Fruit fly (Drosophila melanogaster): Measurements from ENCODE around the gene Ge-1.

The Ge-1 gene

DNA sequence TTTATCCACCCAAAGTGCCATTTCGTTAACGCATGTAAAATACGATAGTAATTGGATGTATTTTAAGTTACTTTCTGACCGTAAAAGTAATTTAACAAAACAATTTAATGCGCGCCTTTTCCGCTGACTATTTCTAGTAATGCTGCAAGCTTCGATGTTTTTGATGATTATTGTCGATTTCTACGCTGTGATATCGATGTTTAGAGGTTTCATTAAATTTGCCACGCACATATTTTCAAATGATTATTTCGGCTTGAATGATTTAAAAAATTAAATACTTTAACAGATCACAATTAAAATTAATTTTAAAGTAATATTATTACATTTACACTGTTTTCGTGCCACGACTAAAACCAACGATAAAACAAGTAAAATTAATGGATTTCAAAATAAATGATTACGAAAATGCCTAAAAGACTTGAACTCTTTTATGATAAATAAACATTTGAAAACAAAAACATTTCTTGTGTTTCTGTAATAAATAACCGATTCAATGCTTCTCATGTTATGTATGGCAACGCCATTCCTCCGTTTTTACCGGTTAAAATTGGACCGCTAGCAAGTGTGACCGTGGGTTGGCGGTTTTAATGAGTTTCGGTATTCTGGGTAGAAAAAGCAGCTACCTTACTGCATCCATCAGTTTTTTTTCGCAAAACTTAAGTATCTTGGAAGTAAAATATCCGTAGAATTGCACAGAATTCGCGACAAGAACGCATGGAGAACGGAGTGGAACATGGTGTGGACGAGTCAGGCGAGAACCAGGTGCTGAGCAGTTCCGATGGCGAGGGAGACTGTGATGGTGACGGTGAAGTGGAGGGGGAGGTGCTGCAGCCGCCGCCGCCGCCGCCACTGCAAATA, 29.7 kb upstream of the Ge-1 start, which contains the start of the genes RfC38 and CG4751 (continued):
- TF ChIP-seq Doc3 (GFP tag; IDR thresholded peaks at IDR 0.05; ENCODE audit: partially characterized antibody) = peak; percentile 73
- no peak for TF ChIP-seq Hand (GFP tag; optimal IDR thresholded peaks at IDR 0.05)
- no peak for TF ChIP-seq sisA (GFP tag; IDR thresholded peaks at IDR 0.05)
- TF ChIP-seq CG18619 (GFP tag; optimal IDR thresholded peaks at IDR 0.05) = no peak
- TF ChIP-seq crp (GFP tag; optimal IDR thresholded peaks at IDR 0.05) = no peak
- TF ChIP-seq HLH3B (GFP tag; IDR thresholded peaks at IDR 0.05) = no peak
- no peak for TF ChIP-seq CG7357 (GFP tag; IDR thresholded peaks at IDR 0.05)
- TF ChIP-seq row (GFP tag; IDR thresholded peaks at IDR 0.05) = peak; percentile 54; the same call in 2 of the 3 replicates
- TF ChIP-seq CG30020 (tag; optimal IDR thresholded peaks at IDR 0.05) = peak; percentile 29
- no peak for TF ChIP-seq aop (GFP tag; IDR thresholded peaks at IDR 0.05)
- no peak for TF ChIP-seq NK7.1 (GFP tag; optimal IDR thresholded peaks at IDR 0.05)
- no peak for TF ChIP-seq CG10321 (GFP tag; IDR thresholded peaks at IDR 0.05)
- no peak for TF ChIP-seq Atf6 (GFP tag; IDR thresholded peaks at IDR 0.05)
- TF ChIP-seq sima (GFP tag; optimal IDR thresholded peaks at IDR 0.05) = no peak
- TF ChIP-seq zf30C (GFP tag; optimal IDR thresholded peaks at IDR 0.05) = no peak
- no peak for TF ChIP-seq CG11504 (tag; optimal IDR thresholded peaks at IDR 0.05)
- TF ChIP-seq tap (tag; optimal IDR thresholded peaks at IDR 0.05) = no peak
- TF ChIP-seq dmrt11E (tag; optimal IDR thresholded peaks at IDR 0.05) = peak; percentile 12
- TF ChIP-seq jigr1 (GFP tag; IDR thresholded peaks at IDR 0.05) = no peak
- TF ChIP-seq CG9727 (GFP tag; optimal IDR thresholded peaks at IDR 0.05) = peak; percentile 3
- no peak for TF ChIP-seq psq (GFP tag; optimal IDR thresholded peaks at IDR 0.05)
- TF ChIP-seq chm (GFP tag; IDR thresholded peaks at IDR 0.05) = 0 out of 2 replicates have a peak, but pooled peaks have one; percentile 14
- peak; percentile 89 for TF ChIP-seq gfzf (GFP tag; optimal IDR thresholded peaks at IDR 0.05)
- no peak for TF ChIP-seq Rx (GFP tag; IDR thresholded peaks at IDR 0.05)
- no peak for TF ChIP-seq maf-S (GFP tag; optimal IDR thresholded peaks at IDR 0.05)
- TF ChIP-seq Blimp-1 (GFP tag; optimal IDR thresholded peaks at IDR 0.05) = no peak
- no peak for TF ChIP-seq CG12155 (GFP tag; optimal IDR thresholded peaks at IDR 0.05)
- TF ChIP-seq MBD-R2 (GFP tag; IDR thresholded peaks at IDR 0.05) = peak; percentile 74
- no peak for TF ChIP-seq bab2 (GFP tag; optimal IDR thresholded peaks at IDR 0.05)
- peak; percentile 20; the same call in 1 of the 2 replicates for TF ChIP-seq Adf1 (GFP tag; IDR thresholded peaks at IDR 0.05)
- no peak for TF ChIP-seq repo (GFP tag; optimal IDR thresholded peaks at IDR 0.05)
- TF ChIP-seq CG11093 (GFP tag; IDR thresholded peaks at IDR 0.05) = no peak
- no peak for TF ChIP-seq CG33213 (GFP tag; optimal IDR thresholded peaks at IDR 0.05)
- peak; percentile 65 for TF ChIP-seq Dp (GFP tag; optimal IDR thresholded peaks at IDR 0.05)
- TF ChIP-seq CG10209 (GFP tag; optimal IDR thresholded peaks at IDR 0.05) = no peak
- TF ChIP-seq CG2889 (GFP tag; IDR thresholded peaks at IDR 0.05) = no peak
- peak; percentile 98 for TF ChIP-seq MESR4 (GFP tag; optimal IDR thresholded peaks at IDR 0.05)
- TF ChIP-seq Dbx (GFP tag; IDR thresholded peaks at IDR 0.05) = no peak
- no peak for TF ChIP-seq C15 (GFP tag; IDR thresholded peaks at IDR 0.05)
- no peak for TF ChIP-seq tx (GFP tag; optimal IDR thresholded peaks at IDR 0.05)
- peak; percentile 60 for TF ChIP-seq sens (GFP tag)
- TF ChIP-seq E2f2 (GFP tag; IDR thresholded peaks at IDR 0.05) = peak; percentile 56
- TF ChIP-seq CG12744 (GFP tag; optimal IDR thresholded peaks at IDR 0.05) = no peak
- TF ChIP-seq ssp (GFP tag; IDR thresholded peaks at IDR 0.05) = no peak
- peak; percentile 19 for TF ChIP-seq p53 (GFP tag; optimal IDR thresholded peaks at IDR 0.05)
- TF ChIP-seq ase (GFP tag; IDR thresholded peaks at IDR 0.05) = no peak
- peak; percentile 52; the same call in 1 of the 2 replicates for TF ChIP-seq CG42726 (GFP tag; IDR thresholded peaks at IDR 0.05; ENCODE audit: partially characterized antibody)
- TF ChIP-seq Ravus (GFP tag; IDR thresholded peaks at IDR 0.05) = no peak
- no peak for TF ChIP-seq seq (GFP tag; IDR thresholded peaks at IDR 0.05)
- no peak for TF ChIP-seq ranshi (GFP tag; IDR thresholded peaks at IDR 0.05)
- TF ChIP-seq Hmx (GFP tag; optimal IDR thresholded peaks at IDR 0.05) = no peak

All from whole organism, embryonic.